Worm (Caenorhabditis elegans) whole organism, early embryonic: ENCODE measurements around the gene F38E1.6.

Source experiments
- ceh-36 ChIP-seq: sonication (generic microtip); optimal IDR thresholded peaks from 2 replicates; lab custom pipeline; 2016; ENCODE audit warnings: missing genetic modification characterization, inconsistent platforms, missing compliant biosample characterization
- hmg-4 ChIP-seq: fragments of 200-800 bp; sonication (Bioruptor generic); optimal IDR thresholded peaks from 2 replicates; lab custom pipeline; 2018; ENCODE audit warnings: mild to moderate bottlenecking, missing genetic modification characterization, missing compliant biosample characterization
- tra-4 ChIP-seq: sonication (generic microtip); optimal IDR thresholded peaks from 2 replicates; lab custom pipeline; 2017; ENCODE audit warnings: missing genetic modification characterization, missing compliant biosample characterization

ce11 chrV:8406155-8406554 lies 46.3 kb downstream of the F38E1.6 start:
- no peak for TF ChIP-seq ceh-36 (tag; lab: Kevin White, UChicago)
- no peak for TF ChIP-seq hmg-4 (GFP tag; lab: Kevin White, UChicago)
- TF ChIP-seq tra-4 (tag; lab: Kevin White, UChicago): no peak
